Worm (Caenorhabditis elegans): ENCODE results near the gene Y45G12C.10.

ce11 chrV:2577603-2578002 lies 41.4 kb upstream of the Y45G12C.10 start, which contains the start of gene srt-4:
- TF ChIP-seq ama-1 (optimal IDR thresholded peaks at IDR 0.05): no peak
- TF ChIP-seq ama-1 (GFP tag; optimal IDR thresholded peaks at IDR 0.05): no peak
- TF ChIP-seq snpc-3.4 (tag; optimal IDR thresholded peaks at IDR 0.05): no peak
- TF ChIP-seq lin-40 (tag; optimal IDR thresholded peaks at IDR 0.05): no peak
- TF ChIP-seq bed-1 (GFP tag; IDR thresholded peaks at IDR 0.05): no peak
- no peak for TF ChIP-seq F55B11.4 (tag; optimal IDR thresholded peaks at IDR 0.05; ENCODE audit: borderline replicate concordance, insufficient read depth)
- no peak for TF ChIP-seq atf-7 (tag; optimal IDR thresholded peaks at IDR 0.05)
- TF ChIP-seq pbrm-1 (GFP tag; IDR thresholded peaks at IDR 0.05): no peak

Data from whole organism, young adult.